Worm (Caenorhabditis elegans) whole organism, late embryonic: Measurements from ENCODE around the gene F18A11.2.

Experiments used
- C08G9.2 ChIP-seq: sonication (generic microtip); optimal IDR thresholded peaks from 2 replicates; lab custom pipeline; 2016; ENCODE audit warnings: mild to moderate bottlenecking, missing genetic modification characterization, moderate library complexity, missing compliant biosample characterization
- F13H6.1 ChIP-seq: sonication (generic microtip); optimal IDR thresholded peaks from 2 replicates; lab custom pipeline; 2016; ENCODE audit warnings: missing genetic modification characterization, missing compliant biosample characterization
- K02D7.2 ChIP-seq: sonication (generic microtip); optimal IDR thresholded peaks from 2 replicates; lab custom pipeline; 2017; ENCODE audit warnings: mild to moderate bottlenecking, missing genetic modification characterization, missing compliant biosample characterization
- K09A11.1 ChIP-seq: sonication (generic microtip); optimal IDR thresholded peaks from 2 replicates; lab custom pipeline; 2017; ENCODE audit warnings: antibody characterized with exemption, mild to moderate bottlenecking, missing genetic modification characterization, missing compliant biosample characterization; ENCODE audit not compliant: insufficient read depth
- T23F11.4 ChIP-seq: fragments of 200-800 bp; sonication (Bioruptor generic); optimal IDR thresholded peaks from 2 replicates; lab custom pipeline; 2018; ENCODE audit warnings: mild to moderate bottlenecking, missing genetic modification characterization, missing compliant biosample characterization
- Y22D7AL.16 ChIP-seq: sonication (generic microtip); optimal IDR thresholded peaks from 2 replicates; lab custom pipeline; 2016; ENCODE audit warnings: missing genetic modification characterization, missing compliant biosample characterization
- ahr-1 ChIP-seq: sonication (generic microtip); optimal IDR thresholded peaks from 2 replicates; lab custom pipeline; 2016; ENCODE audit warnings: missing genetic modification characterization, missing compliant biosample characterization
- ama-1 ChIP-seq: fragments of 150-350 bp; optimal IDR thresholded peaks from 2 replicates; lab custom pipeline; 2014
- ceh-14 ChIP-seq: sonication (generic microtip); optimal IDR thresholded peaks from 2 replicates; lab custom pipeline; 2016; ENCODE audit warnings: missing genotype, missing genetic modification characterization, missing compliant biosample characterization
- ceh-18 ChIP-seq: sonication (generic microtip); optimal IDR thresholded peaks from 2 replicates; lab custom pipeline; 2016; ENCODE audit warnings: missing genetic modification characterization, missing compliant biosample characterization
- ceh-2 ChIP-seq: sonication (generic microtip); optimal IDR thresholded peaks from 2 replicates; lab custom pipeline; 2016; ENCODE audit warnings: missing genotype, missing genetic modification characterization, missing compliant biosample characterization
- ceh-24 ChIP-seq: sonication (generic microtip); optimal IDR thresholded peaks from 2 replicates; lab custom pipeline; 2016; ENCODE audit warnings: mild to moderate bottlenecking, missing genetic modification characterization, missing compliant biosample characterization
- ceh-30 ChIP-seq: fragments of 150-350 bp; optimal IDR thresholded peaks from 2 replicates; lab custom pipeline; 2014; ENCODE audit warnings: missing biosample characterization, missing genetic modification characterization
- ceh-31 ChIP-seq: sonication (generic microtip); optimal IDR thresholded peaks from 2 replicates; lab custom pipeline; 2016; ENCODE audit warnings: missing genetic modification characterization, missing compliant biosample characterization
- ceh-34 ChIP-seq: sonication (generic microtip); optimal IDR thresholded peaks from 2 replicates; lab custom pipeline; 2016; ENCODE audit warnings: mild to moderate bottlenecking, missing genetic modification characterization, missing compliant biosample characterization
- ceh-48 ChIP-seq: sonication (generic microtip); optimal IDR thresholded peaks from 2 replicates; lab custom pipeline; 2016; ENCODE audit warnings: missing genetic modification characterization, inconsistent platforms, missing compliant biosample characterization
- ceh-6 ChIP-seq: fragments of 200-800 bp; sonication (Bioruptor generic); optimal IDR thresholded peaks from 2 replicates; lab custom pipeline; 2018; ENCODE audit warnings: mild to moderate bottlenecking, missing genetic modification characterization, missing compliant biosample characterization
- dve-1 ChIP-seq: sonication (generic microtip); optimal IDR thresholded peaks from 2 replicates; lab custom pipeline; 2017; ENCODE audit warnings: antibody characterized with exemption, mild to moderate bottlenecking, missing genetic modification characterization, missing compliant biosample characterization
- fax-1 ChIP-seq: sonication (generic microtip); optimal IDR thresholded peaks from 2 replicates; lab custom pipeline; 2016; ENCODE audit warnings: missing genotype, missing genetic modification characterization, missing compliant biosample characterization
- fkh-10 ChIP-seq: fragments of 150-350 bp; optimal IDR thresholded peaks from 2 replicates; lab custom pipeline; 2014; ENCODE audit warnings: missing biosample characterization, missing genetic modification reagents, missing genetic modification characterization
- gmeb-2 ChIP-seq: sonication (generic microtip); optimal IDR thresholded peaks from 2 replicates; lab custom pipeline; 2016; ENCODE audit warnings: missing genetic modification characterization, inconsistent platforms, missing compliant biosample characterization
- hlh-15 ChIP-seq: sonication (generic microtip); optimal IDR thresholded peaks from 2 replicates; lab custom pipeline; 2016; ENCODE audit warnings: missing genetic modification characterization, missing compliant biosample characterization
- hlh-6 ChIP-seq: sonication (generic microtip); optimal IDR thresholded peaks from 2 replicates; lab custom pipeline; 2016; ENCODE audit warnings: missing genotype, missing genetic modification characterization, missing compliant biosample characterization
- hlh-8 ChIP-seq: sonication (generic microtip); optimal IDR thresholded peaks from 2 replicates; lab custom pipeline; 2016; ENCODE audit warnings: missing genotype, missing genetic modification characterization, missing compliant biosample characterization
- lim-6 ChIP-seq: sonication (generic microtip); optimal IDR thresholded peaks from 2 replicates; lab custom pipeline; 2016; ENCODE audit warnings: missing genetic modification characterization, missing compliant biosample characterization
- lin-11 ChIP-seq: fragments of 200-800 bp; sonication (Bioruptor generic); optimal IDR thresholded peaks from 2 replicates; lab custom pipeline; 2018; ENCODE audit warnings: mild to moderate bottlenecking, missing genetic modification characterization, missing compliant biosample characterization
- madf-2 ChIP-seq: sonication (generic microtip); optimal IDR thresholded peaks from 2 replicates; lab custom pipeline; 2017; ENCODE audit warnings: missing genetic modification characterization, missing compliant biosample characterization
- mec-3 ChIP-seq: sonication (generic microtip); optimal IDR thresholded peaks from 2 replicates; lab custom pipeline; 2016; ENCODE audit warnings: borderline replicate concordance, missing genetic modification characterization, missing compliant biosample characterization
- nhr-232 ChIP-seq: sonication (generic microtip); optimal IDR thresholded peaks from 2 replicates; lab custom pipeline; 2016; ENCODE audit warnings: missing genetic modification characterization, missing compliant biosample characterization
- pag-3 ChIP-seq: sonication (generic microtip); optimal IDR thresholded peaks from 2 replicates; lab custom pipeline; 2016; ENCODE audit warnings: missing compliant biosample characterization, missing genetic modification characterization, borderline replicate concordance
- pat-9 ChIP-seq: fragments of 200-800 bp; sonication (Bioruptor generic); optimal IDR thresholded peaks from 2 replicates; lab custom pipeline; 2018; ENCODE audit warnings: mild to moderate bottlenecking, missing genetic modification characterization, moderate library complexity, missing compliant biosample characterization
- pqm-1 ChIP-seq: sonication (generic microtip); optimal IDR thresholded peaks from 2 replicates; lab custom pipeline; 2016; ENCODE audit warnings: missing genetic modification characterization, missing compliant biosample characterization
- pros-1 ChIP-seq: fragments of 150-350 bp; optimal IDR thresholded peaks from 2 replicates; lab custom pipeline; 2014; ENCODE audit warnings: missing biosample characterization, missing genetic modification reagents, missing genetic modification characterization
- rnt-1 ChIP-seq: sonication (generic microtip); optimal IDR thresholded peaks from 2 replicates; lab custom pipeline; 2016; ENCODE audit warnings: missing genetic modification characterization, missing compliant biosample characterization
- sox-2 ChIP-seq: fragments of 200-800 bp; sonication (Bioruptor generic); IDR thresholded peaks from 2 replicates; pipeline ENCODE4 v1.3.6; 2022; ENCODE audit warnings: missing genetic modification reagents, missing genetic modification characterization, missing compliant biosample characterization
- syd-9 ChIP-seq: sonication (generic microtip); optimal IDR thresholded peaks from 2 replicates; lab custom pipeline; 2016; ENCODE audit warnings: mild to moderate bottlenecking, missing genetic modification characterization, moderate library complexity, missing compliant biosample characterization
- tbx-7 ChIP-seq: sonication (generic microtip); optimal IDR thresholded peaks from 2 replicates; lab custom pipeline; 2016; ENCODE audit warnings: missing genotype, missing genetic modification characterization, missing compliant biosample characterization
- unc-3 ChIP-seq, 2 experiments: fragments of 200-800 bp in 1 of 2; sonication (Bioruptor generic) in 1 of 2; sonication (generic microtip) in 1 of 2; conservative IDR thresholded peaks in 1 of 2; optimal IDR thresholded peaks in 1 of 2; 2 replicates each; pipeline versions ENCODE4 v1.3.6 to Lab custom; 2016 to 2022; ENCODE audit warnings: missing compliant biosample characterization in 2 of 2, missing genetic modification characterization in 2 of 2, missing genetic modification reagents in 1 of 2
- unc-86 ChIP-seq: sonication (generic microtip); optimal IDR thresholded peaks from 2 replicates; lab custom pipeline; 2016; ENCODE audit warnings: missing genetic modification characterization, missing compliant biosample characterization
- zip-5 ChIP-seq: sonication (generic microtip); optimal IDR thresholded peaks from 2 replicates; lab custom pipeline; 2016; ENCODE audit warnings: missing genetic modification characterization, missing compliant biosample characterization
- ztf-16 ChIP-seq: sonication (generic microtip); optimal IDR thresholded peaks from 2 replicates; lab custom pipeline; 2017; ENCODE audit warnings: missing genetic modification characterization, missing compliant biosample characterization

F18A11.2 gene

DNA sequence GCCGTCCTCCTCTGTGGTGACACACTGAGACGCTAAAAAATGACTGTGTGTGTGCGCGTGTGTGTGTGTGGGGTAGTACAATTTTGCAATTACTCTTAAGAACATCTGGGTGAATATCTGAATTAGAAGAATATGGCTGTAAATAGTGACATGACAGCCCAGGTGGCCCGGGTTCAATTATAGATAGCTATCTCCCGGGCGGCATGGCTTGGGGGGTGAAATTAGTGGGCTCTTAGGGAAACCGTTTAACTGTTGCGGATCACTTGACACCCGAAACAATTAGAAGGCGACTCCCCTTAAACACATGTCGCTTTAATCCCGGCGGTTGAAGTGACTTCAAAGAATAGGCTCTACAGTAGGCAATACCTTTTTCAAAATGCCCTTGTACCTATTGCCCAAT is 41.3 kb upstream of the F18A11.2 start:
- TF ChIP-seq madf-2: no peak
- TF ChIP-seq ceh-31 (tag; lab: Kevin White, UChicago): no peak
- TF ChIP-seq pat-9: no peak
- TF ChIP-seq gmeb-2 (tag; lab: Kevin White, UChicago): no peak
- no peak for TF ChIP-seq C08G9.2 (tag; lab: Kevin White, UChicago)
- TF ChIP-seq mec-3: no peak
- TF ChIP-seq pros-1: no peak
- no peak for TF ChIP-seq dve-1
- no peak for TF ChIP-seq ztf-16 (tag; lab: Kevin White, UChicago)
- no peak for TF ChIP-seq pag-3 (tag; lab: Kevin White, UChicago)
- no peak for TF ChIP-seq Y22D7AL.16 (tag; lab: Kevin White, UChicago)
- TF ChIP-seq fax-1 (tag; lab: Kevin White, UChicago): no peak
- TF ChIP-seq lin-11 (tag; lab: Kevin White, UChicago): no peak
- TF ChIP-seq lim-6: no peak
- TF ChIP-seq ceh-30 (tag; lab: Kevin White, UChicago): no peak
- TF ChIP-seq ceh-48 (tag; lab: Kevin White, UChicago): no peak
- TF ChIP-seq ceh-6 (GFP tag; lab: Kevin White, UChicago): no peak
- no peak for TF ChIP-seq ceh-24 (tag; lab: Kevin White, UChicago)
- TF ChIP-seq unc-3 (GFP tag; conservative IDR thresholded peaks at IDR 0.05; lab: Robert Waterston, UW): no peak
- no peak for TF ChIP-seq unc-3 (tag; optimal IDR thresholded peaks at IDR 0.05; lab: Kevin White, UChicago)

DNA sequence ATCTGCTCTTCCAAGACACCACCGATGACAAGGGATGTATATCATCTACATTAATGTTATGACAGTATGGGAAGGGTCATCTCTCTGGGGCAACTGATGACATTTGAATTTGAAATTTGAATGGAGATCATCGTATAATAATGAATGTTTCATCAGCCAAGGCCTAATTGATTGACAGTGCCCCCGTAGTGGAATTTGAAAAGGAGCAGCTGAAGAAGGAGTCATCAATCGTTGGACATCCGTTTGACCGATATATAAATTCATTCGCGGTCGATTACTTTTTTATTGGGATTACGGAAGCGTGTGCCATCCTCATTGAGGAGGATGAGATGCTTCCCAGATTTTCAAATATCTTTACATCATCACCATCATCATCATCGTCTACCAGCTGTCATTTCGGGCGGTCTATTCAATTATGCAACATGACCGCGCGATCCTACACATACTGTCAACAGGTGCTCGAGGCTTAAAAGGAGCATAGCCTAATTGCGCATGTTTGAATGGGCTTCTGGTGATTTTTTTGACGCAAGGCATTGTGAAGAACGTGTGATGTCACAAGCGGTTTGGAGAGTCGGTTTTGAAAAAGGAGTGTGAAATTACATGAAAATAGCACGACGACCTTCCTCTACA is 40.4 kb upstream of the F18A11.2 start:
- TF ChIP-seq rnt-1 (no peak), hlh-8 (tag; lab: Kevin White, UChicago) (no peak), lim-6 (no peak), sox-2 (GFP tag; lab: Robert Waterston, UW) (no peak), C08G9.2 (tag; lab: Kevin White, UChicago) (no peak), unc-3 (GFP tag; conservative IDR thresholded peaks at IDR 0.05; lab: Robert Waterston, UW) (no peak), unc-3 (tag; optimal IDR thresholded peaks at IDR 0.05; lab: Kevin White, UChicago) (no peak), pqm-1 (tag; lab: Kevin White, UChicago) (no peak), ceh-31 (tag; lab: Kevin White, UChicago) (no peak)

DNA sequence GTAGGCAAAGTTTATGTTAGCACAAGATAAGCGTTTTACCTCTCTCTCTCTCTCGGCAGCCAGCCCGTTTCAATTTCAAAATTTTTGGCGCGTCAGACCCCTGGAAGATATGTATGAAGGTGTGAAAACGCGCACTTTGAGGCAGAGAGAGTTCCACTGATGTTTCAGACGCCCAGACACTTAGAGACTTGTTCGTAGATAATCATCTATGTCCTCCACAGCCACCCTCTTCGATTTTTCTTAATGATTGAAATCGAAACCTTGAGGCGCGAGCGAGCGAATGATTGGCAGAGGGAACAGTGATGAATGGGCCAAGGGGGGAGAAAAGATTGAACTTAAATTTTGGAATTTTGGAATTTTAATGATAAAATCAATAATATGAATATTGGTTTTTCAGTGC is 39.9 kb upstream of the F18A11.2 start:
- TF ChIP-seq madf-2: no peak
- TF ChIP-seq sox-2 (GFP tag; lab: Robert Waterston, UW): no peak
- TF ChIP-seq tbx-7: no peak
- no peak for TF ChIP-seq F13H6.1 (tag; lab: Kevin White, UChicago)
- TF ChIP-seq pqm-1 (tag; lab: Kevin White, UChicago): no peak
- no peak for TF ChIP-seq hlh-15 (tag; lab: Kevin White, UChicago)
- TF ChIP-seq ceh-48 (tag; lab: Kevin White, UChicago): no peak
- no peak for TF ChIP-seq syd-9 (tag; lab: Kevin White, UChicago)
- no peak for TF ChIP-seq fax-1 (tag; lab: Kevin White, UChicago)
- TF ChIP-seq nhr-232 (tag; lab: Kevin White, UChicago): no peak
- no peak for TF ChIP-seq ceh-30 (tag; lab: Kevin White, UChicago)
- TF ChIP-seq ahr-1 (tag; lab: Kevin White, UChicago): no peak
- TF ChIP-seq T23F11.4 (GFP tag; lab: Kevin White, UChicago): no peak
- no peak for TF ChIP-seq ama-1 (lab: Kevin White, UChicago)

DNA sequence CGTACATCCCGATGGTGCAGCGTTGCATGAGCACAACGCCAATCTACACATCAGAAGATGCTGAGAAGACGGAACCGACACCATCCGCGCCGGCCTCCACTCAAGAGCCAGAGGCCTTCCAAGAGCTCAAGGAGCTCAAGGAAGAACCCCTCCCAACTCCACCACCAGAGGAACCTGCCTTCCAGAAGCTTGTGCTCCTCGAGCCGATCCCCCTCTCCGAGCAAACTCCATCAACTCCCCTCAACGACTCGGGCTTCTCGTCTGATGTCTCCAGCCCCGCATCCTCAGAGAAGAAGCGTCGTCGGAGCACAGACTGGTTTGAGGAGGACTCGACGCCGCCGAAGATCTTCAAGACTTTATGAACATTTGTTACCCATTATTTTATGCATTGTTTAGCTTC is 39.3 kb upstream of the F18A11.2 start:
- TF ChIP-seq ceh-6 (GFP tag; lab: Kevin White, UChicago) (no peak), madf-2 (no peak), ceh-14 (tag; lab: Kevin White, UChicago) (no peak), Y22D7AL.16 (tag; lab: Kevin White, UChicago) (no peak), ceh-24 (tag; lab: Kevin White, UChicago) (no peak), K02D7.2 (no peak), fkh-10 (GFP tag; lab: Kevin White, UChicago) (no peak), ceh-34 (tag; lab: Kevin White, UChicago) (no peak), hlh-6 (tag; lab: Kevin White, UChicago) (no peak), ceh-18 (tag; lab: Kevin White, UChicago) (no peak), unc-86 (tag; lab: Kevin White, UChicago) (no peak), zip-5 (tag; lab: Kevin White, UChicago) (no peak), ahr-1 (tag; lab: Kevin White, UChicago) (no peak), unc-3 (GFP tag; conservative IDR thresholded peaks at IDR 0.05; lab: Robert Waterston, UW) (no peak), unc-3 (tag; optimal IDR thresholded peaks at IDR 0.05; lab: Kevin White, UChicago) (no peak), K09A11.1 (no peak), ceh-2 (tag; lab: Kevin White, UChicago) (no peak), hlh-15 (tag; lab: Kevin White, UChicago) (no peak)
